Worm (Caenorhabditis elegans): Measurements from ENCODE around the gene H04J21.4.

Gene H04J21.4

ce11 chrIII:2368424-2368823 is at the start of gene H04J21.4:
Gene H04J21.4, minus strand, starts transcription at chrIII:2368524.
- TF ChIP-seq aha-1 (tag) (peak; percentile 88), zag-1 (tag; optimal IDR thresholded peaks at IDR 0.05) (no peak)

- TF ChIP-seq ceh-28 (tag; optimal IDR thresholded peaks at IDR 0.05) (peak; percentile 93), dmd-9 (GFP tag; IDR thresholded peaks at IDR 0.05) (no peak), pha-4 (GFP tag; IDR thresholded peaks at IDR 0.05) (no peak), pha-4 (tag; optimal IDR thresholded peaks at IDR 0.05) (no peak)
Observed at ce11 chrIII:2410925-2411450, 42.7 kb upstream of the H04J21.4 start, which contains the start of gene mrpl-30. Gene mrpl-30, minus strand, starts transcription at chrIII:2410975.

- no peak for TF ChIP-seq zip-11 (GFP tag; IDR thresholded peaks at IDR 0.05)
- no peak for TF ChIP-seq egl-43 (GFP tag; IDR thresholded peaks at IDR 0.05)
- TF ChIP-seq nhr-102 (tag; optimal IDR thresholded peaks at IDR 0.05) = no peak
- no peak for TF ChIP-seq nhr-10 (tag; optimal IDR thresholded peaks at IDR 0.05)
- TF ChIP-seq dve-1 (tag; optimal IDR thresholded peaks at IDR 0.05; ENCODE audit: insufficient read depth) = peak; percentile 26
- no peak for TF ChIP-seq mdt-29 (GFP tag; IDR thresholded peaks at IDR 0.05)
- TF ChIP-seq attf-4 (tag; optimal IDR thresholded peaks at IDR 0.05) = no peak
- TF ChIP-seq ceh-32 (tag; optimal IDR thresholded peaks at IDR 0.05; ENCODE audit: poor library complexity) = no peak
- TF ChIP-seq Y48G9A.11 (GFP tag; IDR thresholded peaks at IDR 0.05) = peak; percentile 99
- TF ChIP-seq lir-3 (tag; optimal IDR thresholded peaks at IDR 0.05) = no peak
- TF ChIP-seq madf-5 (GFP tag; IDR thresholded peaks at IDR 0.05) = no peak
- no peak for TF ChIP-seq cey-2 (tag; optimal IDR thresholded peaks at IDR 0.05; ENCODE audit: borderline replicate concordance, insufficient read depth)
- TF ChIP-seq mdl-1 (tag; optimal IDR thresholded peaks at IDR 0.05) = no peak
- no peak for TF ChIP-seq jun-1 (tag; optimal IDR thresholded peaks at IDR 0.05)
- TF ChIP-seq F37D6.2 (tag; optimal IDR thresholded peaks at IDR 0.05) = no peak
- TF ChIP-seq nhr-77 (tag; optimal IDR thresholded peaks at IDR 0.05) = no peak
- TF ChIP-seq fos-1 (tag; optimal IDR thresholded peaks at IDR 0.05) = no peak
- TF ChIP-seq hlh-11 (tag; optimal IDR thresholded peaks at IDR 0.05) = no peak
- no peak for TF ChIP-seq daf-19 (GFP tag; conservative IDR thresholded peaks at IDR 0.05)
- TF ChIP-seq mep-1 (tag; optimal IDR thresholded peaks at IDR 0.05) = peak; percentile 38
- TF ChIP-seq unc-39 (tag; optimal IDR thresholded peaks at IDR 0.05) = no peak
- TF ChIP-seq madf-9 (GFP tag; conservative IDR thresholded peaks at IDR 0.05) = no peak
- TF ChIP-seq hmg-1.1 (GFP tag; IDR thresholded peaks at IDR 0.05) = no peak
- peak in 1 of 2 experiments; percentile 4 for TF ChIP-seq unc-62 (GFP tag; optimal IDR thresholded peaks at IDR 0.05 in 1 of 2)
- no peak for TF ChIP-seq unc-62 (tag; optimal IDR thresholded peaks at IDR 0.05)
- TF ChIP-seq hlh-30 (tag; optimal IDR thresholded peaks at IDR 0.05; ENCODE audit: insufficient read depth) = peak; percentile 25
- no peak for TF ChIP-seq daf-16 (GFP tag; optimal IDR thresholded peaks at IDR 0.05)
- peak; percentile 25 for TF ChIP-seq daf-16 (tag; optimal IDR thresholded peaks at IDR 0.05)
- no peak for TF ChIP-seq nhr-76 (tag; optimal IDR thresholded peaks at IDR 0.05)
- TF ChIP-seq ZK546.5 (tag; optimal IDR thresholded peaks at IDR 0.05) = no peak
- TF ChIP-seq pha-4 (GFP tag; IDR thresholded peaks at IDR 0.05) = no peak
- no peak for TF ChIP-seq pha-4 (tag; optimal IDR thresholded peaks at IDR 0.05)
- no peak for TF ChIP-seq zag-1 (tag; optimal IDR thresholded peaks at IDR 0.05)
- no peak for TF ChIP-seq ctbp-1 (GFP tag; IDR thresholded peaks at IDR 0.05)
- TF ChIP-seq set-16 (GFP tag; IDR thresholded peaks at IDR 0.05) = no peak
- no peak for TF ChIP-seq zfp-2 (tag; optimal IDR thresholded peaks at IDR 0.05)
- no peak for TF ChIP-seq F26F4.8 (GFP tag; conservative IDR thresholded peaks at IDR 0.05)
- TF ChIP-seq nhr-28 (tag; optimal IDR thresholded peaks at IDR 0.05) = no peak
- peak; percentile 71 for TF ChIP-seq mes-2 (tag; optimal IDR thresholded peaks at IDR 0.05; ENCODE audit: poor library complexity, severe bottlenecking)
- TF ChIP-seq lim-7 (GFP tag; IDR thresholded peaks at IDR 0.05) = no peak
- TF ChIP-seq nhr-11 (tag; optimal IDR thresholded peaks at IDR 0.05) = no peak
- TF ChIP-seq spr-1 (tag; optimal IDR thresholded peaks at IDR 0.05) = no peak
Observed at ce11 chrIII:2401126-2402123, 33.1 kb upstream of the H04J21.4 start, which contains the start of the genes cic-1 and strm-1. Gene cic-1, minus strand, starts transcription at chrIII:2401221. Gene strm-1, plus strand, starts transcription at chrIII:2402070.
